Fruit fly (Drosophila melanogaster): ENCODE results near the gene CG15431.

DNA sequence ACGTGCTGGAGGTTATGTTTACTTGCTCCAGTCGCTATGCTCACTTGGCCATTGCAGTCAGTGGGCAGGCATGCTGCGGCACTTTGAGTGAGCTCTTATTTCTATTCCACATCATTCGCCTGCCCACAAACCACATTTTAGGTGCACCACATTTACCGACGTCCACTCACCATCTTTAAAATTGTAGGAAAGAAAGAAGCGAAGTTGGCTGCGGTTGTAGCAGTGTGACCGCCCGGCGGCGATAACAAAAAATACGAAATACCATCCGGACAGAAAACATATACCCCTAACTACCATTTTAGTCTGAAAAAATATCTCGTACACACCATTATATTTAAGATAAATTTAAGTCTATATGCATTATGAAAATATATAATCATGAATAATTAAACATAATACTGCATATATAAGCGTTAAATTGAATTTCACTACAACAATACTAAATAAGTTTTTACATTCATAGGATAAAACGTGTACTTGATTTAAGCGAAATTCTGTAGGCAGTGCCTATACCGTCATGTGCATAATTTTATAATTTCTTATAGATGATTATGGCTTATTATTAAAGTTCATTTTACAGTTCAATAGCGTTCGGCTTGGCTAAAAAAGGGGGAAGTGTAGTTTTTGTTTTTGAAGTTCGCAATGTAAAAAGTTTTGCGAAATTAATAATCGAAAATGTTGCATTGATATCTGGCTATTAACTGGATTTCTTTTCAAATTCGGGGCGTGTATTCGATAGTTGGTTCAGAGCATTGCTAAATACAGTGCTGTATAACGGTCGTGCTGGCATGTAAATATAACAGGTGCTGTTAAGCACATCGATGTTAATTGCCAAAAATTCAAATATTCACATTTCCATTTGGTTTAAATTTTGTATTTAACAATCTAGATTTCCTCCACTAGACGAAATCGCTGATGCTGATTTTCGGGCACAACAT lies 17.3 kb upstream of the CG15431 start, which contains the start of gene RpL27A:
- TF ChIP-seq CG10348 (GFP tag; IDR thresholded peaks at IDR 0.05) = no peak
- TF ChIP-seq CG32121 (GFP tag; IDR thresholded peaks at IDR 0.05) = peak; percentile 47; the same call in 1 of the 2 replicates
- TF ChIP-seq CG34367 (tag; optimal IDR thresholded peaks at IDR 0.05) = peak; percentile 65
- peak; percentile 81 for TF ChIP-seq Snoo (tag; optimal IDR thresholded peaks at IDR 0.05)
- TF ChIP-seq fd96Ca (GFP tag; IDR thresholded peaks at IDR 0.05) = peak; percentile 14; the same call in 1 of the 3 replicates
